Fruit fly (Drosophila melanogaster) whole organism, pupa: ENCODE measurements around the gene Spn38F.

Source experiments
- CG10348 ChIP-seq: fragments of 200-800 bp; sonication (Bioruptor generic); IDR thresholded peaks from 2 replicates; pipeline ENCODE4 v1.3.6; 2022; ENCODE audit warnings: missing biosample characterization, missing genetic modification characterization
- CG12605 ChIP-seq: fragments of 200-800 bp; sonication (Bioruptor generic); IDR thresholded peaks from 2 replicates; pipeline ENCODE4 v1.3.6; 2022; ENCODE audit warnings: missing biosample characterization, missing genetic modification characterization
- CG13204 ChIP-seq: fragments of 200-800 bp; sonication (Bioruptor generic); optimal IDR thresholded peaks from 2 replicates; lab custom pipeline; 2018; ENCODE audit warnings: missing biosample characterization, mild to moderate bottlenecking, missing genetic modification characterization, moderate library complexity
- CG14655 ChIP-seq: fragments of 200-800 bp; sonication (Bioruptor generic); optimal IDR thresholded peaks from 3 replicates; lab custom pipeline; 2017; ENCODE audit warnings: mild to moderate bottlenecking, missing biosample characterization, missing genetic modification reagents, missing genetic modification characterization
- CG15710 ChIP-seq: fragments of 200-800 bp; sonication (Bioruptor generic); optimal IDR thresholded peaks from 2 replicates; lab custom pipeline; 2018; ENCODE audit warnings: missing biosample characterization, mild to moderate bottlenecking, missing genetic modification characterization, moderate library complexity
- CG17806 ChIP-seq: fragments of 200-800 bp; sonication (Bioruptor generic); optimal IDR thresholded peaks from 2 replicates; lab custom pipeline; 2018; ENCODE audit warnings: missing biosample characterization, mild to moderate bottlenecking, missing genetic modification characterization, moderate library complexity
- CG32121 ChIP-seq: fragments of 200-800 bp; sonication (Bioruptor generic); IDR thresholded peaks from 2 replicates; pipeline ENCODE4 v1.3.6; 2022; ENCODE audit warnings: missing biosample characterization, missing genetic modification characterization
- CG34367 ChIP-seq: fragments of 200-800 bp; sonication (Bioruptor generic); optimal IDR thresholded peaks from 2 replicates; lab custom pipeline; 2018; ENCODE audit warnings: missing biosample characterization, mild to moderate bottlenecking, missing genetic modification characterization
- CG4496 ChIP-seq: fragments of 200-800 bp; sonication (Bioruptor generic); IDR thresholded peaks from 3 replicates; pipeline ENCODE4 v1.3.6; 2022; ENCODE audit warnings: missing biosample characterization, missing genetic modification characterization
- CG8159 ChIP-seq: fragments of 200-800 bp; sonication (Bioruptor generic); optimal IDR thresholded peaks from 3 replicates; lab custom pipeline; 2018; ENCODE audit warnings: missing biosample characterization, mild to moderate bottlenecking, missing genetic modification characterization, moderate library complexity
- CG8301 ChIP-seq: fragments of 200-800 bp; sonication (Bioruptor generic); optimal IDR thresholded peaks from 2 replicates; lab custom pipeline; 2018; ENCODE audit warnings: missing biosample characterization, mild to moderate bottlenecking, missing genetic modification characterization
- CG9948 ChIP-seq: fragments of 200-800 bp; sonication (Bioruptor generic); optimal IDR thresholded peaks from 2 replicates; lab custom pipeline; 2018; ENCODE audit warnings: missing biosample characterization, mild to moderate bottlenecking, missing genetic modification characterization, moderate library complexity
- D1 ChIP-seq: fragments of 200-800 bp; sonication (Bioruptor generic); optimal IDR thresholded peaks from 2 replicates; lab custom pipeline; 2018; ENCODE audit warnings: missing biosample characterization, mild to moderate bottlenecking, missing genetic modification characterization, moderate library complexity
- EcR ChIP-seq: fragments of 200-800 bp; sonication (Bioruptor generic); optimal IDR thresholded peaks from 3 replicates; lab custom pipeline; 2019; ENCODE audit warnings: missing biosample characterization, missing genetic modification characterization, mild to moderate bottlenecking, moderate library complexity, missing genetic modification reagents
- Ets98B ChIP-seq: fragments of 200-800 bp; sonication (Bioruptor generic); IDR thresholded peaks from 2 replicates; pipeline ENCODE4 v1.3.6; 2022; ENCODE audit warnings: missing biosample characterization, missing genetic modification characterization
- Pif1A ChIP-seq: fragments of 200-800 bp; sonication (Bioruptor generic); optimal IDR thresholded peaks from 3 replicates; lab custom pipeline; 2016; ENCODE audit warnings: missing biosample characterization, missing genetic modification characterization
- Pif1B ChIP-seq: fragments of 200-800 bp; sonication (Bioruptor generic); optimal IDR thresholded peaks from 3 replicates; lab custom pipeline; 2016; ENCODE audit warnings: missing biosample characterization, missing genetic modification characterization
- Snoo ChIP-seq: fragments of 200-800 bp; sonication (Bioruptor generic); optimal IDR thresholded peaks from 3 replicates; lab custom pipeline; 2017; ENCODE audit warnings: missing biosample characterization, mild to moderate bottlenecking, missing genetic modification characterization, inconsistent platforms
- fd96Ca ChIP-seq: fragments of 200-800 bp; sonication (Bioruptor generic); IDR thresholded peaks from 3 replicates; pipeline ENCODE4 v1.3.6; 2022; ENCODE audit warnings: missing biosample characterization, missing genetic modification characterization
- gl ChIP-seq: fragments of 200-800 bp; sonication (Bioruptor generic); optimal IDR thresholded peaks from 2 replicates; lab custom pipeline; 2018; ENCODE audit warnings: missing biosample characterization, mild to moderate bottlenecking, missing genetic modification characterization
- rn ChIP-seq: fragments of 200-800 bp; sonication (Bioruptor generic); IDR thresholded peaks from 2 replicates; pipeline ENCODE4 v1.3.6; 2022; ENCODE audit warnings: missing biosample characterization, missing genetic modification characterization

Spn38F gene

dm6 chr2L:20879567-20880141 is 41.9 kb upstream of the Spn38F start:
- TF ChIP-seq CG14655 (no peak), CG8159 (tag; lab: Kevin White, UChicago) (no peak), CG12605 (GFP tag; lab: Robert Waterston, UW) (no peak), CG32121 (no peak)

dm6 chr2L:20878463-20878862 is 40.7 kb upstream of the Spn38F start:
- peak; percentile 34 for TF ChIP-seq EcR (GFP tag; lab: Kevin White, UChicago)
- no peak for TF ChIP-seq CG9948 (tag; lab: Kevin White, UChicago)

- TF ChIP-seq CG34367 (tag; lab: Kevin White, UChicago) (no peak), CG14655 (peak; percentile 22)
These were observed 40.3 kb upstream of the Spn38F start for dm6 chr2L:20878052-20878451.

dm6 chr2L:20874514-20874913 is 36.7 kb upstream of the Spn38F start:
- no peak for TF ChIP-seq Ets98B (GFP tag; lab: Robert Waterston, UW)
- TF ChIP-seq rn (GFP tag; lab: Robert Waterston, UW) = no peak
- TF ChIP-seq CG15710 = no peak
- TF ChIP-seq gl (tag; lab: Kevin White, UChicago) = no peak
- TF ChIP-seq CG4496 (GFP tag; lab: Robert Waterston, UW) = no peak
- TF ChIP-seq fd96Ca (GFP tag; lab: Robert Waterston, UW) = no peak
- no peak for TF ChIP-seq Snoo (tag; lab: Kevin White, UChicago)
- TF ChIP-seq CG34367 (tag; lab: Kevin White, UChicago) = no peak
- no peak for TF ChIP-seq CG17806
- no peak for TF ChIP-seq Pif1A (GFP tag; lab: Kevin White, UChicago)
- TF ChIP-seq CG32121 = no peak
- TF ChIP-seq CG9948 (tag; lab: Kevin White, UChicago) = no peak
- no peak for TF ChIP-seq Pif1B (GFP tag; lab: Kevin White, UChicago)
- no peak for TF ChIP-seq CG14655
- TF ChIP-seq CG12605 (GFP tag; lab: Robert Waterston, UW) = no peak
- TF ChIP-seq CG8159 (tag; lab: Kevin White, UChicago) = no peak
- TF ChIP-seq D1 (tag; lab: Kevin White, UChicago) = no peak
- TF ChIP-seq CG8301 = no peak
- no peak for TF ChIP-seq EcR (GFP tag; lab: Kevin White, UChicago)
- TF ChIP-seq CG13204 = no peak

- TF ChIP-seq Ets98B (GFP tag; lab: Robert Waterston, UW) (no peak), CG17806 (no peak), CG8301 (no peak), CG10348 (GFP tag; lab: Robert Waterston, UW) (no peak), CG9948 (tag; lab: Kevin White, UChicago) (no peak), CG12605 (GFP tag; lab: Robert Waterston, UW) (peak; percentile 26; the same call in 1 of the 2 replicates), Snoo (tag; lab: Kevin White, UChicago) (no peak), fd96Ca (GFP tag; lab: Robert Waterston, UW) (no peak), CG32121 (peak; percentile 47; the same call in 1 of the 2 replicates), CG8159 (tag; lab: Kevin White, UChicago) (no peak), Pif1B (GFP tag; lab: Kevin White, UChicago) (no peak), Pif1A (GFP tag; lab: Kevin White, UChicago) (no peak), rn (GFP tag; lab: Robert Waterston, UW) (no peak), D1 (tag; lab: Kevin White, UChicago) (no peak), CG14655 (no peak), EcR (GFP tag; lab: Kevin White, UChicago) (no peak), CG13204 (peak; percentile 85), gl (tag; lab: Kevin White, UChicago) (peak; percentile 2), CG15710 (no peak), CG4496 (GFP tag; lab: Robert Waterston, UW) (no peak), CG34367 (tag; lab: Kevin White, UChicago) (no peak)
These were observed 32.1 kb upstream of the Spn38F start, which contains the start of gene CG14401 for dm6 chr2L:20869804-20870295. Gene CG14401 (plus strand): TSS chr2L:20869854.

- TF ChIP-seq CG4496 (GFP tag; lab: Robert Waterston, UW) (0 out of 3 replicates have a peak, but pooled peaks have one; percentile 29), CG13204 (no peak)
These were observed 31.1 kb upstream of the Spn38F start for dm6 chr2L:20868921-20869320.

dm6 chr2L:20867381-20867780 is 29.6 kb upstream of the Spn38F start, which contains the start of gene CG31675:
Gene CG31675 (plus strand): TSS chr2L:20867755.
- TF ChIP-seq CG12605 (GFP tag; lab: Robert Waterston, UW) = no peak
- no peak for TF ChIP-seq CG10348 (GFP tag; lab: Robert Waterston, UW)
- no peak for TF ChIP-seq Snoo (tag; lab: Kevin White, UChicago)
- TF ChIP-seq CG14655 = no peak
- no peak for TF ChIP-seq gl (tag; lab: Kevin White, UChicago)
- no peak for TF ChIP-seq CG8159 (tag; lab: Kevin White, UChicago)
- no peak for TF ChIP-seq Ets98B (GFP tag; lab: Robert Waterston, UW)
- TF ChIP-seq Pif1B (GFP tag; lab: Kevin White, UChicago) = no peak
- no peak for TF ChIP-seq D1 (tag; lab: Kevin White, UChicago)
- no peak for TF ChIP-seq CG17806
- no peak for TF ChIP-seq EcR (GFP tag; lab: Kevin White, UChicago)
- TF ChIP-seq rn (GFP tag; lab: Robert Waterston, UW) = no peak
- TF ChIP-seq CG9948 (tag; lab: Kevin White, UChicago) = no peak
- TF ChIP-seq CG32121 = no peak
- no peak for TF ChIP-seq fd96Ca (GFP tag; lab: Robert Waterston, UW)
- TF ChIP-seq CG15710 = no peak
